Fruit fly (Drosophila melanogaster) whole organism, embryonic: Measurements from ENCODE around the gene CG44362.

ENCODE experiments used
- CG12659 ChIP-seq: fragments of 200-800 bp; sonication (Bioruptor generic); optimal IDR thresholded peaks from 3 replicates; lab custom pipeline; 2017; ENCODE audit warnings: mild to moderate bottlenecking, missing biosample characterization, missing genetic modification reagents, missing genetic modification characterization
- CG16815 ChIP-seq: fragments of 200-800 bp; sonication (Bioruptor generic); optimal IDR thresholded peaks from 3 replicates; lab custom pipeline; 2017; ENCODE audit warnings: missing biosample characterization, mild to moderate bottlenecking, missing genetic modification characterization
- D19B ChIP-seq: fragments of 200-800 bp; sonication (Bioruptor generic); optimal IDR thresholded peaks from 2 replicates; lab custom pipeline; 2017; ENCODE audit warnings: missing biosample characterization, mild to moderate bottlenecking, missing genetic modification characterization
- H2.0 ChIP-seq: fragments of 200-800 bp; sonication (Bioruptor generic); IDR thresholded peaks from 2 replicates; pipeline ENCODE4 v1.3.6; 2022; ENCODE audit warnings: missing biosample characterization, missing genetic modification characterization
- Pdp1 ChIP-seq, 2 experiments: fragments of 200-800 bp; sonication (Bioruptor generic); optimal IDR thresholded peaks; 3 replicates each; lab custom pipeline; 2016; ENCODE audit warnings: missing biosample characterization in 2 of 2, missing genetic modification characterization in 2 of 2, mild to moderate bottlenecking in 1 of 2, moderate library complexity in 1 of 2
- maf-S ChIP-seq: fragments of 200-800 bp; sonication (Bioruptor generic); optimal IDR thresholded peaks from 2 replicates; lab custom pipeline; 2016; ENCODE audit warnings: missing biosample characterization, missing genetic modification characterization
- org-1 ChIP-seq: fragments of 200-800 bp; sonication (Bioruptor generic); optimal IDR thresholded peaks from 2 replicates; lab custom pipeline; 2017; ENCODE audit warnings: missing biosample characterization, missing genetic modification characterization
- slbo ChIP-seq: fragments of 200-800 bp; sonication (Bioruptor generic); IDR thresholded peaks from 2 replicates; pipeline ENCODE4 v1.3.6; 2022; ENCODE audit warnings: missing biosample characterization, missing genetic modification characterization

DNA sequence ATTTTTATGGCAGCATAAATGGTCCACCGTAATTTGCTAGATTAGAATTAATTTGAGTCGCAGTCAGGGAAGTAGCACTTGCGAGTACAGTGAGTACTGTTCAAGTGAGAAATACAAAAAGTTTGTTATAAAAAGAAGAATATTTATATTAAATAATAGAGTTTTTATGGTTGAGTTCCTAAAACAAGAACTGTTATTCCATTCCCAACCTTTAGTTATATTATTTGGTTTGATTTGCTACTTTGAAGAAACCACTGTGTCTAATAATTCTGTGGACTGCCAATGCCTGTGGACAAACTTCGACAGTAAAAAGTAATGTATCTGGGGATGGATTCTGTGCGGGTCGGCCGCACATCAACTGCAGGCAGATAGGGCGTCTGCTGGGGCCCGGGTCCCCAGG, 29.5 kb upstream of the CG44362 start:
- TF ChIP-seq org-1 (GFP tag; lab: Kevin White, UChicago) = no peak
- TF ChIP-seq CG12659 (GFP tag; lab: Kevin White, UChicago) = no peak
- TF ChIP-seq slbo = peak; percentile 69
- peak in 1 of 2 experiments; percentile 19 for TF ChIP-seq Pdp1 (GFP tag; optimal IDR thresholded peaks at IDR 0.05; lab: Kevin White, UChicago)
- TF ChIP-seq CG16815 (GFP tag; lab: Kevin White, UChicago) = no peak
- TF ChIP-seq D19B (GFP tag; lab: Kevin White, UChicago) = peak; percentile 21
- no peak for TF ChIP-seq maf-S (GFP tag; lab: Kevin White, UChicago)
- peak; percentile 54 for TF ChIP-seq H2.0 (GFP tag; lab: Robert Waterston, UW)
